Worm (Caenorhabditis elegans) whole organism, L2 larva: ENCODE measurements around the gene C37E2.2.
A peak's percentile ranks its signal among the peaks of the same experiment; 100 is the strongest.

Source experiments
- F13H6.1 ChIP-seq: sonication (generic microtip); optimal IDR thresholded peaks from 2 replicates; lab custom pipeline; 2016; ENCODE audit warnings: missing genetic modification characterization, missing compliant biosample characterization
- Y55F3AM.14 ChIP-seq: fragments of 200-800 bp; sonication (Bioruptor generic); optimal IDR thresholded peaks from 2 replicates; lab custom pipeline; 2018; ENCODE audit warnings: mild to moderate bottlenecking, missing genetic modification characterization, missing compliant biosample characterization
- ZK546.5 ChIP-seq: sonication (generic microtip); optimal IDR thresholded peaks from 2 replicates; lab custom pipeline; 2017; ENCODE audit warnings: missing biosample characterization, missing genetic modification characterization
- alr-1 ChIP-seq: fragments of 150-350 bp; optimal IDR thresholded peaks from 2 replicates; lab custom pipeline; 2014; ENCODE audit warnings: missing biosample characterization, missing genetic modification characterization
- aly-2 ChIP-seq: fragments of 150-350 bp; optimal IDR thresholded peaks from 2 replicates; lab custom pipeline; 2014; ENCODE audit warnings: missing biosample characterization, missing genetic modification characterization
- ceh-16 ChIP-seq: fragments of 150-350 bp; optimal IDR thresholded peaks from 2 replicates; lab custom pipeline; 2014; ENCODE audit warnings: missing biosample characterization, missing genetic modification characterization
- crh-2 ChIP-seq: sonication (generic microtip); optimal IDR thresholded peaks from 2 replicates; lab custom pipeline; 2017; ENCODE audit warnings: missing biosample characterization, missing genetic modification characterization
- egl-27 ChIP-seq: sonication (generic microtip); optimal IDR thresholded peaks from 3 replicates; lab custom pipeline; 2017; ENCODE audit warnings: missing biosample characterization, missing genetic modification reagents, missing genetic modification characterization
- fos-1 ChIP-seq: fragments of 150-350 bp; optimal IDR thresholded peaks from 2 replicates; lab custom pipeline; 2014; ENCODE audit warnings: missing biosample characterization, missing genetic modification characterization
- gmeb-1 ChIP-seq: fragments of 150-350 bp; optimal IDR thresholded peaks from 2 replicates; lab custom pipeline; 2014; ENCODE audit warnings: missing biosample characterization, missing genetic modification characterization
- lin-11 ChIP-seq: fragments of 150-350 bp; sonication (generic microtip); optimal IDR thresholded peaks from 2 replicates; lab custom pipeline; 2014; ENCODE audit warnings: missing biosample characterization, missing genetic modification characterization, inconsistent platforms, mixed read lengths
- lin-13 ChIP-seq: fragments of 150-350 bp; optimal IDR thresholded peaks from 2 replicates; lab custom pipeline; 2014; ENCODE audit warnings: missing biosample characterization, missing genetic modification reagents, missing genetic modification characterization
- lsy-2 ChIP-seq, 2 experiments: fragments of 150-350 bp in 1 of 2; sonication (generic microtip) in 1 of 2; optimal IDR thresholded peaks; 2 replicates each; lab custom pipeline; 2014 to 2017; ENCODE audit warnings: missing biosample characterization in 2 of 2, missing genetic modification characterization in 2 of 2
- mab-5 ChIP-seq: fragments of 150-350 bp; optimal IDR thresholded peaks from 2 replicates; lab custom pipeline; 2014; ENCODE audit warnings: missing biosample characterization, missing genetic modification characterization
- mbf-1 ChIP-seq: sonication (generic microtip); optimal IDR thresholded peaks from 2 replicates; lab custom pipeline; 2017; ENCODE audit warnings: missing biosample characterization, missing genetic modification characterization
- nhr-10 ChIP-seq: sonication (generic microtip); optimal IDR thresholded peaks from 2 replicates; lab custom pipeline; 2017; ENCODE audit warnings: missing biosample characterization, missing genetic modification characterization
- nhr-11 ChIP-seq: fragments of 150-350 bp; optimal IDR thresholded peaks from 2 replicates; lab custom pipeline; 2014; ENCODE audit warnings: missing biosample characterization, missing genetic modification characterization
- nhr-21 ChIP-seq: fragments of 150-350 bp; optimal IDR thresholded peaks from 2 replicates; lab custom pipeline; 2014; ENCODE audit warnings: missing biosample characterization, missing genetic modification characterization
- nhr-237 ChIP-seq: fragments of 150-350 bp; optimal IDR thresholded peaks from 2 replicates; lab custom pipeline; 2014; ENCODE audit warnings: missing biosample characterization, missing genetic modification characterization
- nhr-25 ChIP-seq: fragments of 150-350 bp; sonication (generic microtip); optimal IDR thresholded peaks from 3 replicates; lab custom pipeline; 2014; ENCODE audit warnings: missing biosample characterization, missing genetic modification characterization
- nhr-6 ChIP-seq: fragments of 150-350 bp; optimal IDR thresholded peaks from 2 replicates; lab custom pipeline; 2014; ENCODE audit warnings: missing biosample characterization, missing genetic modification characterization
- nhr-77 ChIP-seq: fragments of 150-350 bp; optimal IDR thresholded peaks from 2 replicates; lab custom pipeline; 2014; ENCODE audit warnings: missing biosample characterization, missing genetic modification characterization
- sem-4 ChIP-seq: fragments of 150-350 bp; optimal IDR thresholded peaks from 2 replicates; lab custom pipeline; 2014; ENCODE audit warnings: missing biosample characterization, missing genetic modification reagents, missing genetic modification characterization
- skn-1 ChIP-seq: sonication (generic microtip); optimal IDR thresholded peaks from 2 replicates; lab custom pipeline; 2017; ENCODE audit warnings: missing biosample characterization, missing genetic modification characterization
- sma-9 ChIP-seq, 2 experiments: fragments of 150-350 bp in 1 of 2; sonication (generic microtip) in 1 of 2; optimal IDR thresholded peaks; 2 replicates each; lab custom pipeline; 2014 to 2016; ENCODE audit warnings: missing genetic modification characterization in 2 of 2, mild to moderate bottlenecking in 1 of 2, missing biosample characterization in 1 of 2, missing compliant biosample characterization in 1 of 2, missing genetic modification reagents in 1 of 2, moderate library complexity in 1 of 2
- snpc-4 ChIP-seq: fragments of 150-350 bp; optimal IDR thresholded peaks from 2 replicates; lab custom pipeline; 2014; ENCODE audit warnings: missing biosample characterization, missing genetic modification characterization
- unc-62 ChIP-seq: fragments of 150-350 bp; optimal IDR thresholded peaks from 2 replicates; lab custom pipeline; 2014; ENCODE audit warnings: missing biosample characterization, missing genetic modification reagents, missing genetic modification characterization
- zag-1 ChIP-seq: fragments of 150-350 bp; optimal IDR thresholded peaks from 2 replicates; lab custom pipeline; 2014; ENCODE audit warnings: missing biosample characterization, missing genetic modification characterization
- ztf-1 ChIP-seq: fragments of 200-800 bp; sonication (Bioruptor generic); conservative IDR thresholded peaks from 2 replicates; pipeline ENCODE4 v1.3.6; 2022; ENCODE audit warnings: missing genetic modification characterization, missing compliant biosample characterization
- ztf-11 ChIP-seq: sonication (generic microtip); optimal IDR thresholded peaks from 2 replicates; lab custom pipeline; 2017; ENCODE audit warnings: missing biosample characterization, missing genetic modification characterization

Gene C37E2.2

DNA sequence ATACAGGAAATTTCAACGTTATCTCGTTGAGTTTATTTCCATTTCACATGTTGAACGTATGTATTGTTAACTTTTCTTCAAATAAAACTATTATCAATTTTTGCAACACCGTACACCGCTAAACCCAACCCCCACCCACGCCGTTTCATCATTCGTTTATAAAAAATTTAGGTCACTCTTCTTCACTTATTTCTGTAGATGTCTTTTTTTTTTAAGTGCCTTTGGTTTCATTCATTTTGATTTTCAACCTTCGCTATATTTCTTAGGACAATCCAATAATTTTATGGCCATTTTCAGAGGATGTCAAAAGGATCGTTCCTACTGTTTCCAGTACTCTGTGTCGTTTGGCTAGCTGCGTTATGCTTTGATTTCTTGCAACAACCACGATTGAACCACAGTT is 4.3 kb downstream of the C37E2.2 start, which contains the start of gene C37E2.3:
TSS of gene C37E2.3 (plus strand) at position 301 of the 400 bp plus-strand sequence.
- TF ChIP-seq nhr-11 (tag; lab: Kevin White, UChicago) (no peak), lin-13 (GFP tag; lab: Kevin White, UChicago) (no peak), alr-1 (no peak), lsy-2 (tag; optimal IDR thresholded peaks at IDR 0.05; lab: Kevin White, UChicago) (no peak), snpc-4 (tag; lab: Kevin White, UChicago) (no peak), F13H6.1 (tag; lab: Kevin White, UChicago) (no peak), ztf-1 (GFP tag; lab: Robert Waterston, UW) (no peak)

DNA sequence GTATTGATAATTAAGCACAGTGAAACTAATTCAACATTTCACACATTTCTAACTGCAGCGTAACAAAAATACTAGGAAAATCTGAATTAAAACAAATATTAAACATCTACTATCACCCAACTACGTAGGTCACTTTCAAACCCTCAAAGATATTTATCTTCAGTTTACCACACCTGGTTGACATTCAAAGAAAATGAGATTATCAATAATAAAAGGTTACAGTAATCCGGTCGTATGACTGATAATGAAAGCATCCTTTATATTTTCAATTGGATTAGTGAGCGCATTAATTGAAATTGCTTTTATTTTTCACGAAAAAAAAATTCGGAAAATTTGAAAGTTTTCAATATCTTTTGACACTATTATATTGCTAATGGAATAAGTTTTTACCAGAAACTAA is 6.7 kb downstream of the C37E2.2 start:
- no peak for TF ChIP-seq nhr-21 (tag; lab: Kevin White, UChicago)
- no peak for TF ChIP-seq nhr-77 (tag; lab: Kevin White, UChicago)
- no peak for TF ChIP-seq nhr-6 (tag; lab: Kevin White, UChicago)
- TF ChIP-seq lin-13 (GFP tag; lab: Kevin White, UChicago), result no peak
- TF ChIP-seq unc-62, result no peak
- TF ChIP-seq Y55F3AM.14 (GFP tag; lab: Kevin White, UChicago), result no peak

DNA sequence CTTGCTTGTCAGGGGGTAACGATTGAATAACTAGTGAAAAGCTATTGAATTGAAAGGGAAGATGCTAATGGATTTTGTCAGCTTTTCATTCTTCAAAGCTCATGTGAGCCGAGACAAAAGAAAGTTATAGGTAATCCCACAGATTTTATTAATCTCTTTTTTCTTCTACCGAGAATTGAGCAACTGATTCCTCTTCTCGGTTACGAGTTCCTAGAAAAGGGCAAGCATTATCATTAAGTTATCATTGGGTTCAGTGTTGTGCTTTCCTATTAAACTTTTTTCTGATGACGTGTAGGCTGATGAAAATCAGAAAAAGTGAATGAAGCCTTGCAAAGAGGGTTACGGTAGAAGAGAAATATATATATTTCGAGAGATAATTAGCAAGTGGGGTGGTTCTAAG is 9.8 kb downstream of the C37E2.2 start:
- TF ChIP-seq zag-1 (no peak), unc-62 (no peak), egl-27 (no peak), ztf-11 (no peak), snpc-4 (tag; lab: Kevin White, UChicago) (no peak), lin-13 (GFP tag; lab: Kevin White, UChicago) (no peak), nhr-237 (no peak), aly-2 (tag; lab: Kevin White, UChicago) (no peak), nhr-21 (tag; lab: Kevin White, UChicago) (no peak), ZK546.5 (tag; lab: Kevin White, UChicago) (no peak), ceh-16 (no peak), nhr-25 (tag; lab: Kevin White, UChicago) (no peak), mab-5 (tag; lab: Kevin White, UChicago) (no peak), sem-4 (no peak), skn-1 (tag; lab: Kevin White, UChicago) (no peak), alr-1 (no peak)

DNA sequence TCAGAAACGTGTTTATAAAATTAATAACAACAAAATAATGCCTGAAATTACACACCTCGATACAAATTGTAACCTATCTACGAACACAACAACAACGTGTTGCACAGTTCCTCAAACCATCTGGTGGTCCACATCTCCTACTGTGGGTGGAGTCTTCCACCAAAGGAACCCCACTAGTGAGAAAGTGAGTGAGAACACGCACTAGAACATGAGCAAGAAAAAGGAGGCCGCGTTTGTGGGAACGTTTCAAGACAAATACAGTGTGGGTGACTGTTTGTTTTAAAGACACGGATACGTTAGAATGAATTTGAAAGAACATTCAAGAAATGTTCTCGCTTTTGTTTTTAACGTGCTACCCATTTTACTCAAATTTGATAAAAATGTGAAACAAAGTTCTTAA is 10.6 kb downstream of the C37E2.2 start, which contains the start of gene ceh-36:
TSS of gene ceh-36 (minus strand) at position 101 of the 400 bp plus-strand sequence.
- TF ChIP-seq lin-11 (tag; lab: Kevin White, UChicago) (no peak), nhr-6 (tag; lab: Kevin White, UChicago) (no peak), mbf-1 (tag; lab: Kevin White, UChicago) (no peak), F13H6.1 (tag; lab: Kevin White, UChicago) (no peak)
- TF ChIP-seq, all 48 proteins: peak for 0

ce11 chrX:14194251-14194650 is 18.4 kb downstream of the C37E2.2 start:
- no peak for TF ChIP-seq skn-1 (tag; lab: Kevin White, UChicago)
- peak in 1 of 2 experiments; percentile 45 for TF ChIP-seq lsy-2 (tag; optimal IDR thresholded peaks at IDR 0.05; lab: Kevin White, UChicago)
- TF ChIP-seq fos-1, result peak; percentile 42
- peak; percentile 32 for TF ChIP-seq gmeb-1 (tag; lab: Kevin White, UChicago)
- peak; percentile 72 for TF ChIP-seq sma-9 (GFP tag; optimal IDR thresholded peaks at IDR 0.05; lab: Kevin White, UChicago)
- TF ChIP-seq sma-9 (tag; optimal IDR thresholded peaks at IDR 0.05; lab: Kevin White, UChicago), result no peak

DNA sequence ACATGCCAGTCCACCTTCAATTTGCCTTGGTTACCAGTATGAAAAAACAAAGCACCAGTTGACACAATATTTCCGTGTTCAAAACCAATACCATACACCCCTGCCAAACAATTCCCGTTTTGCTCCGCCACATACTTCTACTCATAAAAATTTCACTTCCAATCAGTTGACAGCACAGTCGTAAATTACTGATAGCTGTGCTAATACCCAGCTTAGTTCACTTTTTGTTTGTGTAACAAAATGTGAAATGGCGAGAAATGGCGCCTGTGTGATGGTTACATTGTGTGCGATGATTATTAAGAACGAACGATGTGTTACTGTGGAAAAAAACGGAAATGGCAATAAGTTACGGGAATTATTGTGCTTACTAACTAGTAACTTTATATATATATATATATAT is 30.5 kb downstream of the C37E2.2 start:
- peak; percentile 67 for TF ChIP-seq fos-1
- no peak for TF ChIP-seq nhr-10
- TF ChIP-seq nhr-11 (tag; lab: Kevin White, UChicago), result no peak

DNA sequence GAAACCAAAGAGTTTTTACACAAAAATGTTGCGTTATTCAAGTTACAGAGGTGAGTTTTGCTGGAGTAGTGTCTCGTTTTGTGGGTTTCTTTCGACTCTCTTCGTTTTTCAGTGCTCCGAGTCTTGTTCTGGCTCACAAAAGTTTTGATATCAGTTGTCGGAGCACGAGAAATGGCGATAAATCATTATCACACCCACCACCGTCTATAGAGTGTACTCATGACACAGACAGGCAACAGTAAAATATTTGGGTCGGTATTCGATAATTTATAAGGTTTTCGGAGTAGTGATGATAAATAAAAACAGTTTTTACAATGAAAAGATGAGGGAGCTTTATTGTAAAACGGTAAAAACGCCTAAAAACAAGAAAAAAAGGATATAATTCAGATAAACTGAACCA is 32.1 kb downstream of the C37E2.2 start, which contains the start of gene ceh-37:
TSS of gene ceh-37 (minus strand) at position 59 of the 400 bp plus-strand sequence.
- TF ChIP-seq crh-2 (tag; lab: Kevin White, UChicago) (peak; percentile 37), skn-1 (tag; lab: Kevin White, UChicago) (no peak), fos-1 (peak; percentile 60)
